Fruit fly (Drosophila melanogaster) whole organism, prepupa: ENCODE measurements around the gene CG43935.

Experiments
- CG1621 ChIP-seq: fragments of 200-800 bp; sonication (Bioruptor generic); optimal IDR thresholded peaks from 3 replicates; lab custom pipeline; 2018; ENCODE audit warnings: missing biosample characterization, mild to moderate bottlenecking, missing genetic modification characterization
- CG7368 ChIP-seq: fragments of 200-800 bp; sonication (Bioruptor generic); optimal IDR thresholded peaks from 3 replicates; lab custom pipeline; 2016; ENCODE audit warnings: missing biosample characterization, missing genetic modification characterization
- CG8119 ChIP-seq: fragments of 200-800 bp; sonication (Bioruptor generic); IDR thresholded peaks from 3 replicates; pipeline ENCODE4 v1.3.6; 2022; ENCODE audit warnings: missing biosample characterization, missing genetic modification characterization
- Ets96B ChIP-seq: fragments of 200-800 bp; optimal IDR thresholded peaks from 2 replicates; lab custom pipeline; 2019; ENCODE audit warnings: missing biosample characterization, mild to moderate bottlenecking, missing genetic modification characterization, moderate library complexity
- OdsH ChIP-seq: fragments of 200-800 bp; sonication (Bioruptor generic); optimal IDR thresholded peaks from 3 replicates; lab custom pipeline; 2016; ENCODE audit warnings: missing biosample characterization, missing genetic modification characterization
- esn ChIP-seq: fragments of 200-800 bp; sonication (Bioruptor generic); optimal IDR thresholded peaks from 2 replicates; lab custom pipeline; 2016; ENCODE audit warnings: missing biosample characterization, mild to moderate bottlenecking, missing genetic modification characterization, moderate library complexity

DNA sequence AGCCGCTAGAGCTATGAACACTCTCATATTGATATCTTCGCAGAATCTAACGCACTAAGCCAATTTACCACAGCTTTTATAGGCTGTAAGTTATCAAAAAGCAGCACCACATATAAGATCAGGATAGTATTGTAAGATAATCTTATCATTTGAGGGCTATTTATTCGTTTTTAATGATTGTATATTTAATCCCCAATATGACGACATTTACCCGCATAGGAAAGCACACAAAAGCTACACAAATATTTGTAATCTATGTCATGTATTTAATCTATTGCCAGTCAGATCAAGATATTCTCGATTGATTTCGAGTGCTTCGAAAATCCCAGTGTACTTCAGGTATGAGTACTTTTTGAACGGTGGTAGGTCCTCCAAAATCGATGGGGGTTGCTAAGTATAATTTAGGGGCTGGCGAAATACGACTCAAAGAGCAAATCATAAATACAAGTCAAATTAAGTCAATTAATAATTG, 45.5 kb upstream of the CG43935 start, which contains the start of gene CG17191:
- TF ChIP-seq OdsH (GFP tag; lab: Kevin White, UChicago), result no peak
- no peak for TF ChIP-seq CG1621 (tag; lab: Kevin White, UChicago)
- no peak for TF ChIP-seq CG7368 (GFP tag; lab: Kevin White, UChicago)
- TF ChIP-seq CG8119, result no peak
- no peak for TF ChIP-seq Ets96B
- no peak for TF ChIP-seq esn (GFP tag; lab: Kevin White, UChicago)
